Worm (Caenorhabditis elegans): Measurements from ENCODE around the gene C24A3.4.

ce11 chrX:8950507-8951028 is 41.6 kb upstream of the C24A3.4 start, which contains the start of gene trk-1:
- TF ChIP-seq hlh-1 (tag; optimal IDR thresholded peaks at IDR 0.05) (no peak), nhr-28 (tag; optimal IDR thresholded peaks at IDR 0.05) (no peak), ceh-43 (GFP tag; optimal IDR thresholded peaks at IDR 0.05) (no peak), mep-1 (tag; optimal IDR thresholded peaks at IDR 0.05) (no peak), elt-1 (tag; optimal IDR thresholded peaks at IDR 0.05; ENCODE audit: borderline replicate concordance, insufficient read depth) (no peak), unc-62 (GFP tag; optimal IDR thresholded peaks at IDR 0.05) (no peak), pha-4 (tag; optimal IDR thresholded peaks at IDR 0.05) (no peak), mls-2 (tag; optimal IDR thresholded peaks at IDR 0.05) (no peak), bed-3 (GFP tag; optimal IDR thresholded peaks at IDR 0.05) (no peak)
